Fruit fly (Drosophila melanogaster) whole organism, embryonic: Measurements from ENCODE around the gene CG11891.

Source experiments
- CG10462 ChIP-seq: fragments of 200-800 bp; sonication (Bioruptor generic); optimal IDR thresholded peaks from 2 replicates; lab custom pipeline; 2016; ENCODE audit warnings: missing biosample characterization, missing genetic modification characterization
- CG7357 ChIP-seq: fragments of 200-800 bp; sonication (Bioruptor generic); IDR thresholded peaks from 3 replicates; pipeline ENCODE4 v1.3.6; 2022; ENCODE audit warnings: missing biosample characterization, missing genetic modification characterization
- NFAT ChIP-seq: fragments of 200-800 bp; sonication (Bioruptor generic); IDR thresholded peaks from 2 replicates; pipeline ENCODE4 v1.3.6; 2022; ENCODE audit warnings: missing biosample characterization, missing genetic modification characterization
- Side ChIP-seq: fragments of 200-800 bp; sonication (Bioruptor generic); optimal IDR thresholded peaks from 2 replicates; lab custom pipeline; 2016; ENCODE audit warnings: missing biosample characterization, missing genetic modification characterization
- chm ChIP-seq: fragments of 200-800 bp; sonication (Bioruptor generic); IDR thresholded peaks from 2 replicates; pipeline ENCODE4 v1.3.6; 2022; ENCODE audit warnings: missing biosample characterization, missing genetic modification characterization

- TF ChIP-seq NFAT (GFP tag; lab: Robert Waterston, UW), result no peak
- TF ChIP-seq CG7357 (GFP tag; lab: Robert Waterston, UW), result no peak
- TF ChIP-seq CG10462, result no peak
- no peak for TF ChIP-seq chm (GFP tag; lab: Robert Waterston, UW)
- no peak for TF ChIP-seq Side (GFP tag; lab: Kevin White, UChicago)
Measured at dm6 chr3R:25260670-25261069, 9.3 kb upstream of the CG11891 start.
